Worm (Caenorhabditis elegans): Measurements from ENCODE around the gene del-2.

DNA sequence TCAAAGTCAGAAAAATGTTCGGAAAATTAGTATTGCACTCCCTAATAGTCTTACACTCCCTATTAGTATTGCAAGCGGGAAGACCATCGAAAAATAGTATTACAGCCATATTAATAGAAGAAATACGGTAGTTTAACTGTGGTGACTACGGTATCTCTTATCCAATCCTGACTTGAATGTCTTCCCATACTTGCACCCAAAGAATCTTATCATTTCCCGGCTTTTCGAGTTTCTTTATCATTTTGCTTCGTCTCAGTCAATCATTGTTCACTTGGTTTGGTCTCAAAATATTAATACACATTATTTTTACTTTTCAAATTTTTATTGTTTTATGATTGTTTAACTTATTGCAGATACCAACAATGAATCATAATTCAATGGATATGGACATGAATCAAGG is 11.4 kb upstream of the del-2 start, which contains the start of gene F58G6.3:
- no peak for TF ChIP-seq F10E7.11 (tag; optimal IDR thresholded peaks at IDR 0.05)
- TF ChIP-seq gei-17 (GFP tag; optimal IDR thresholded peaks at IDR 0.05): no peak
- TF ChIP-seq pha-4 (tag; optimal IDR thresholded peaks at IDR 0.05): no peak
- TF ChIP-seq snpc-4 (GFP tag; optimal IDR thresholded peaks at IDR 0.05): no peak
- no peak for TF ChIP-seq snpc-4 (tag; optimal IDR thresholded peaks at IDR 0.05)
- no peak for TF ChIP-seq lsy-27 (tag; optimal IDR thresholded peaks at IDR 0.05; ENCODE audit: borderline replicate concordance, insufficient read depth)
- TF ChIP-seq Y56A3A.18 (GFP tag; IDR thresholded peaks at IDR 0.05): no peak
- TF ChIP-seq unc-62 (GFP tag; optimal IDR thresholded peaks at IDR 0.05): no peak
- TF ChIP-seq nfya-2 (GFP tag; IDR thresholded peaks at IDR 0.05): no peak
- no peak for TF ChIP-seq madf-3 (GFP tag; IDR thresholded peaks at IDR 0.05)
- no peak for TF ChIP-seq dpl-1 (GFP tag; optimal IDR thresholded peaks at IDR 0.05)
- TF ChIP-seq egrh-3 (GFP tag; IDR thresholded peaks at IDR 0.05): no peak
- TF ChIP-seq mxl-1 (tag; optimal IDR thresholded peaks at IDR 0.05): no peak
- no peak for TF ChIP-seq madf-10 (tag; optimal IDR thresholded peaks at IDR 0.05)
- no peak for TF ChIP-seq tbp1 (GFP tag; optimal IDR thresholded peaks at IDR 0.05)
